Fruit fly (Drosophila melanogaster): ENCODE results near the gene zetaCOP.

Gene zetaCOP

DNA sequence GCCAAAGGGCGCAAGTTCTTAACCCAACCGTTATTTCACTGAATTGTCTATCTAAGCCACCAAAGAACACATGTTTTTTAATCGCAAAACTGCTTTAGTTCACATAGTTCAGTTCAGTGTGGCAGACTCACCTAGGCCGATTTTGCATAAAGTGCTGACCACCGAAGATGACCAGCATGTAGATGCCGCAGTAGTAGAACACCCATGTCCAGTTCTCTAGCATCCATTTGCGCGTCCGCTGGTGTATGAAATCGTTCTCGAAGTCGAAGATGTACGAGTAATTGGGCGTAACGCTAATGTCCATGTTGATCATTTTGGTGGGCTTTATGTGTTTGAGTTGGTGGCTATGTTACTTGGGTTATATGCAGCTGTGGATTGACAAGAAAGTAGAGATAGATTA is 14.3 kb downstream of the zetaCOP start:
- no peak for TF ChIP-seq HLH106 (tag; optimal IDR thresholded peaks at IDR 0.05)
- TF ChIP-seq lola (GFP tag; optimal IDR thresholded peaks at IDR 0.05), result no peak
- TF ChIP-seq Hnf4 (GFP tag; optimal IDR thresholded peaks at IDR 0.05), result no peak
- no peak for TF ChIP-seq tai (GFP tag; optimal IDR thresholded peaks at IDR 0.05)
- no peak for TF ChIP-seq CG9705 (GFP tag; optimal IDR thresholded peaks at IDR 0.05)
- no peak for TF ChIP-seq GATAd (GFP tag; optimal IDR thresholded peaks at IDR 0.05)

- TF ChIP-seq br (GFP tag; optimal IDR thresholded peaks at IDR 0.05) (peak; percentile 29), CrebA (GFP tag; optimal IDR thresholded peaks at IDR 0.05; ENCODE audit: borderline replicate concordance) (no peak), Hr83 (GFP tag; optimal IDR thresholded peaks at IDR 0.05; ENCODE audit: poor library complexity, severe bottlenecking) (no peak), Mio (GFP tag; optimal IDR thresholded peaks at IDR 0.05) (no peak), Dfd (GFP tag; optimal IDR thresholded peaks at IDR 0.05) (no peak), fru (GFP tag; optimal IDR thresholded peaks at IDR 0.05) (peak; percentile 42), Hr78 (GFP tag; optimal IDR thresholded peaks at IDR 0.05) (no peak), jim (GFP tag; optimal IDR thresholded peaks at IDR 0.05) (no peak), ey (GFP tag; optimal IDR thresholded peaks at IDR 0.05) (peak; percentile 47), HLH106 (tag; optimal IDR thresholded peaks at IDR 0.05) (no peak), CG32264 (GFP tag; optimal IDR thresholded peaks at IDR 0.05) (no peak), h (GFP tag; optimal IDR thresholded peaks at IDR 0.05) (peak; percentile 57), usp (GFP tag; optimal IDR thresholded peaks at IDR 0.05) (no peak), sage (GFP tag; optimal IDR thresholded peaks at IDR 0.05) (no peak), pan (optimal IDR thresholded peaks at IDR 0.05) (no peak), dsf (GFP tag; optimal IDR thresholded peaks at IDR 0.05; ENCODE audit: borderline replicate concordance) (no peak), Jra (GFP tag; optimal IDR thresholded peaks at IDR 0.05) (no peak), N (GFP tag; optimal IDR thresholded peaks at IDR 0.05) (no peak), Myc (optimal IDR thresholded peaks at IDR 0.05) (no peak), dmrt93B (GFP tag; optimal IDR thresholded peaks at IDR 0.05) (no peak), CG9705 (GFP tag; optimal IDR thresholded peaks at IDR 0.05) (no peak), foxo (GFP tag; optimal IDR thresholded peaks at IDR 0.05) (peak in 1 of 2 experiments; percentile 42), Abd-B (GFP tag; optimal IDR thresholded peaks at IDR 0.05) (no peak), dl (GFP tag; optimal IDR thresholded peaks at IDR 0.05; ENCODE audit: insufficient read depth in 1 of 2, partially characterized antibody in 2 of 2) (no peak), OdsH (GFP tag; optimal IDR thresholded peaks at IDR 0.05) (peak; percentile 47), Sp1 (GFP tag; optimal IDR thresholded peaks at IDR 0.05) (peak; percentile 0), lola (GFP tag; optimal IDR thresholded peaks at IDR 0.05) (no peak), Vsx2 (GFP tag; optimal IDR thresholded peaks at IDR 0.05; ENCODE audit: partially characterized antibody) (no peak), sv (GFP tag; optimal IDR thresholded peaks at IDR 0.05) (no peak), Hnf4 (GFP tag; optimal IDR thresholded peaks at IDR 0.05) (no peak), Rel (GFP tag; optimal IDR thresholded peaks at IDR 0.05) (no peak), Rel (tag; optimal IDR thresholded peaks at IDR 0.05) (no peak), woc (GFP tag; optimal IDR thresholded peaks at IDR 0.05) (no peak), Dif (GFP tag; optimal IDR thresholded peaks at IDR 0.05; ENCODE audit: partially characterized antibody) (no peak), tai (GFP tag; optimal IDR thresholded peaks at IDR 0.05) (no peak), GATAd (GFP tag; optimal IDR thresholded peaks at IDR 0.05) (no peak), brk (GFP tag; optimal IDR thresholded peaks at IDR 0.05) (no peak), rgr (GFP tag; optimal IDR thresholded peaks at IDR 0.05) (peak; percentile 18), psq (GFP tag; optimal IDR thresholded peaks at IDR 0.05) (peak; percentile 34)
Observed at dm6 chr3L:16657014-16657413, 16.3 kb downstream of the zetaCOP start.

DNA sequence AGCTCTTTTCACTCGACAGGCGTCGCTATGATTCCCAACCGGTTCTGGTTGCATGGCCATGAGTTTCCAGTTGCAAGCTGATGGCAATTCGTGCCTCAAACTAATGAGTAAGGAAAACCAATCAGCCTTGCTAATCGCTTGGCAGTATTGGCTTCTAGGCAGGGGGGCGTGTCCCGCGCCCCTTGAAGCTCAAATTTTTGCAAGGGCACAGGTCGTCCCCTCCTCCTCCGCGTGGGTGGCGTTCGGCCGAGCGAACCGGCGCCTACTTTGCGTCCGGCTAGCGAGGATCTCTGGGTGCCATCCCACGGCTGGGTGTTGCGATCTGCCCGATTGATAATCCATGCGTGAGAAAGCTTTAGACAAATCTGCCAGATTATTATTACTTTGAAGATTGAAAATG is 19.7 kb downstream of the zetaCOP start:
- TF ChIP-seq Rel (GFP tag; optimal IDR thresholded peaks at IDR 0.05) (no peak), Rel (tag; optimal IDR thresholded peaks at IDR 0.05) (no peak), dmrt93B (GFP tag; optimal IDR thresholded peaks at IDR 0.05) (no peak), Dfd (GFP tag; optimal IDR thresholded peaks at IDR 0.05) (no peak), Vsx2 (GFP tag; optimal IDR thresholded peaks at IDR 0.05; ENCODE audit: partially characterized antibody) (no peak), fru (GFP tag; optimal IDR thresholded peaks at IDR 0.05) (peak; percentile 12), ey (GFP tag; optimal IDR thresholded peaks at IDR 0.05) (no peak), woc (GFP tag; optimal IDR thresholded peaks at IDR 0.05) (no peak), Hr83 (GFP tag; optimal IDR thresholded peaks at IDR 0.05; ENCODE audit: poor library complexity, severe bottlenecking) (no peak), lola (GFP tag; optimal IDR thresholded peaks at IDR 0.05) (no peak), psq (GFP tag; optimal IDR thresholded peaks at IDR 0.05) (no peak), GATAd (GFP tag; optimal IDR thresholded peaks at IDR 0.05) (no peak), N (GFP tag; optimal IDR thresholded peaks at IDR 0.05) (no peak), CG32264 (GFP tag; optimal IDR thresholded peaks at IDR 0.05) (no peak), jim (GFP tag; optimal IDR thresholded peaks at IDR 0.05) (no peak), brk (GFP tag; optimal IDR thresholded peaks at IDR 0.05) (no peak), foxo (GFP tag; optimal IDR thresholded peaks at IDR 0.05) (peak in 1 of 2 experiments; percentile 30), sv (GFP tag; optimal IDR thresholded peaks at IDR 0.05) (no peak), Abd-B (GFP tag; optimal IDR thresholded peaks at IDR 0.05) (no peak), CrebA (GFP tag; optimal IDR thresholded peaks at IDR 0.05; ENCODE audit: borderline replicate concordance) (no peak), h (GFP tag; optimal IDR thresholded peaks at IDR 0.05) (peak; percentile 7)
